Worm (Caenorhabditis elegans) whole organism, late embryonic: ENCODE measurements around the gene elt-7.

ENCODE experiments used
- K02D7.2 ChIP-seq: sonication (generic microtip); optimal IDR thresholded peaks from 2 replicates; lab custom pipeline; 2017; ENCODE audit warnings: mild to moderate bottlenecking, missing genetic modification characterization, missing compliant biosample characterization
- K09A11.1 ChIP-seq: sonication (generic microtip); optimal IDR thresholded peaks from 2 replicates; lab custom pipeline; 2017; ENCODE audit warnings: antibody characterized with exemption, mild to moderate bottlenecking, missing genetic modification characterization, missing compliant biosample characterization; ENCODE audit not compliant: insufficient read depth
- T23F11.4 ChIP-seq: fragments of 200-800 bp; sonication (Bioruptor generic); optimal IDR thresholded peaks from 2 replicates; lab custom pipeline; 2018; ENCODE audit warnings: mild to moderate bottlenecking, missing genetic modification characterization, missing compliant biosample characterization
- ahr-1 ChIP-seq: sonication (generic microtip); optimal IDR thresholded peaks from 2 replicates; lab custom pipeline; 2016; ENCODE audit warnings: missing genetic modification characterization, missing compliant biosample characterization
- ama-1 ChIP-seq: fragments of 150-350 bp; optimal IDR thresholded peaks from 2 replicates; lab custom pipeline; 2014
- ceh-19 ChIP-seq: fragments of 200-800 bp; sonication (Bioruptor generic); optimal IDR thresholded peaks from 2 replicates; lab custom pipeline; 2018; ENCODE audit warnings: mild to moderate bottlenecking, missing genetic modification characterization, missing compliant biosample characterization
- ceh-2 ChIP-seq: sonication (generic microtip); optimal IDR thresholded peaks from 2 replicates; lab custom pipeline; 2016; ENCODE audit warnings: missing genotype, missing genetic modification characterization, missing compliant biosample characterization
- ceh-22 ChIP-seq: sonication (generic microtip); optimal IDR thresholded peaks from 2 replicates; lab custom pipeline; 2017; ENCODE audit warnings: missing biosample characterization, missing genetic modification characterization
- ceh-30 ChIP-seq: fragments of 150-350 bp; optimal IDR thresholded peaks from 2 replicates; lab custom pipeline; 2014; ENCODE audit warnings: missing biosample characterization, missing genetic modification characterization
- ceh-31 ChIP-seq: sonication (generic microtip); optimal IDR thresholded peaks from 2 replicates; lab custom pipeline; 2016; ENCODE audit warnings: missing genetic modification characterization, missing compliant biosample characterization
- ceh-45 ChIP-seq: fragments of 200-800 bp; sonication (Bioruptor generic); IDR thresholded peaks from 2 replicates; pipeline ENCODE4 v1.3.6; 2022; ENCODE audit warnings: missing genetic modification reagents, missing genetic modification characterization, missing compliant biosample characterization
- ceh-9 ChIP-seq: sonication (generic microtip); optimal IDR thresholded peaks from 2 replicates; lab custom pipeline; 2016; ENCODE audit warnings: mild to moderate bottlenecking, missing genetic modification characterization, inconsistent platforms, missing compliant biosample characterization
- ets-4 ChIP-seq: sonication (generic microtip); optimal IDR thresholded peaks from 2 replicates; lab custom pipeline; 2016; ENCODE audit warnings: missing genetic modification characterization, missing compliant biosample characterization
- eyg-1 ChIP-seq: sonication (generic microtip); optimal IDR thresholded peaks from 2 replicates; lab custom pipeline; 2016; ENCODE audit warnings: missing genotype, missing genetic modification characterization, missing compliant biosample characterization
- fkh-10 ChIP-seq: fragments of 150-350 bp; optimal IDR thresholded peaks from 2 replicates; lab custom pipeline; 2014; ENCODE audit warnings: missing biosample characterization, missing genetic modification reagents, missing genetic modification characterization
- gmeb-2 ChIP-seq: sonication (generic microtip); optimal IDR thresholded peaks from 2 replicates; lab custom pipeline; 2016; ENCODE audit warnings: missing genetic modification characterization, inconsistent platforms, missing compliant biosample characterization
- hlh-13 ChIP-seq: fragments of 200-800 bp; sonication (Bioruptor generic); optimal IDR thresholded peaks from 2 replicates; lab custom pipeline; 2018; ENCODE audit warnings: mild to moderate bottlenecking, missing genetic modification characterization, missing compliant biosample characterization
- hlh-15 ChIP-seq: sonication (generic microtip); optimal IDR thresholded peaks from 2 replicates; lab custom pipeline; 2016; ENCODE audit warnings: missing genetic modification characterization, missing compliant biosample characterization
- hlh-30 ChIP-seq: sonication (generic microtip); optimal IDR thresholded peaks from 2 replicates; lab custom pipeline; 2017; ENCODE audit warnings: antibody characterized with exemption, missing genetic modification characterization, missing compliant biosample characterization; ENCODE audit not compliant: insufficient read depth
- hlh-6 ChIP-seq: sonication (generic microtip); optimal IDR thresholded peaks from 2 replicates; lab custom pipeline; 2016; ENCODE audit warnings: missing genotype, missing genetic modification characterization, missing compliant biosample characterization
- hlh-8 ChIP-seq: sonication (generic microtip); optimal IDR thresholded peaks from 2 replicates; lab custom pipeline; 2016; ENCODE audit warnings: missing genotype, missing genetic modification characterization, missing compliant biosample characterization
- lin-11 ChIP-seq: fragments of 200-800 bp; sonication (Bioruptor generic); optimal IDR thresholded peaks from 2 replicates; lab custom pipeline; 2018; ENCODE audit warnings: mild to moderate bottlenecking, missing genetic modification characterization, missing compliant biosample characterization
- madf-2 ChIP-seq: sonication (generic microtip); optimal IDR thresholded peaks from 2 replicates; lab custom pipeline; 2017; ENCODE audit warnings: missing genetic modification characterization, missing compliant biosample characterization
- npax-4 ChIP-seq: sonication (generic microtip); optimal IDR thresholded peaks from 2 replicates; lab custom pipeline; 2016; ENCODE audit warnings: missing genetic modification characterization, missing compliant biosample characterization
- pag-3 ChIP-seq: sonication (generic microtip); optimal IDR thresholded peaks from 2 replicates; lab custom pipeline; 2016; ENCODE audit warnings: missing compliant biosample characterization, missing genetic modification characterization, borderline replicate concordance
- pha-2 ChIP-seq: sonication (generic microtip); optimal IDR thresholded peaks from 2 replicates; lab custom pipeline; 2017; ENCODE audit warnings: mild to moderate bottlenecking, missing genetic modification characterization, missing compliant biosample characterization
- pqm-1 ChIP-seq: sonication (generic microtip); optimal IDR thresholded peaks from 2 replicates; lab custom pipeline; 2016; ENCODE audit warnings: missing genetic modification characterization, missing compliant biosample characterization
- pros-1 ChIP-seq: fragments of 150-350 bp; optimal IDR thresholded peaks from 2 replicates; lab custom pipeline; 2014; ENCODE audit warnings: missing biosample characterization, missing genetic modification reagents, missing genetic modification characterization
- rnt-1 ChIP-seq: sonication (generic microtip); optimal IDR thresholded peaks from 2 replicates; lab custom pipeline; 2016; ENCODE audit warnings: missing genetic modification characterization, missing compliant biosample characterization
- sdc-2 ChIP-seq: sonication (generic microtip); optimal IDR thresholded peaks from 2 replicates; lab custom pipeline; 2016; ENCODE audit warnings: missing genotype, missing genetic modification characterization, missing compliant biosample characterization
- sox-4 ChIP-seq: sonication (generic microtip); optimal IDR thresholded peaks from 2 replicates; lab custom pipeline; 2017; ENCODE audit warnings: mild to moderate bottlenecking, missing genetic modification characterization, inconsistent platforms, missing compliant biosample characterization
- tbx-2 ChIP-seq: sonication (generic microtip); optimal IDR thresholded peaks from 2 replicates; lab custom pipeline; 2016; ENCODE audit warnings: missing genetic modification characterization, missing compliant biosample characterization
- tbx-7 ChIP-seq: sonication (generic microtip); optimal IDR thresholded peaks from 2 replicates; lab custom pipeline; 2016; ENCODE audit warnings: missing genotype, missing genetic modification characterization, missing compliant biosample characterization
- unc-42 ChIP-seq: sonication (generic microtip); optimal IDR thresholded peaks from 2 replicates; lab custom pipeline; 2016; ENCODE audit warnings: missing genotype, missing genetic modification characterization, missing compliant biosample characterization
- zip-5 ChIP-seq: sonication (generic microtip); optimal IDR thresholded peaks from 2 replicates; lab custom pipeline; 2016; ENCODE audit warnings: missing genetic modification characterization, missing compliant biosample characterization
- ztf-16 ChIP-seq: sonication (generic microtip); optimal IDR thresholded peaks from 2 replicates; lab custom pipeline; 2017; ENCODE audit warnings: missing genetic modification characterization, missing compliant biosample characterization

Gene elt-7

ce11 chrV:4787166-4787565, 16.7 kb downstream of the elt-7 start, which contains the start of gene R02F11.9:
TSS of gene R02F11.9 (plus strand) at chrV:4787466.
- no peak for TF ChIP-seq ama-1
- no peak for TF ChIP-seq lin-11 (tag; lab: Kevin White, UChicago)
- no peak for TF ChIP-seq hlh-8 (tag; lab: Kevin White, UChicago)
- TF ChIP-seq ets-4 = no peak
- TF ChIP-seq ahr-1 (tag; lab: Kevin White, UChicago) = no peak
- no peak for TF ChIP-seq hlh-15
- TF ChIP-seq sox-4 (tag; lab: Kevin White, UChicago) = no peak
- no peak for TF ChIP-seq ceh-45 (GFP tag; lab: Robert Waterston, UW)
- TF ChIP-seq sdc-2 (tag; lab: Kevin White, UChicago) = no peak
- TF ChIP-seq ceh-2 (tag; lab: Kevin White, UChicago) = no peak
- TF ChIP-seq ceh-31 = no peak
- no peak for TF ChIP-seq rnt-1 (tag; lab: Kevin White, UChicago)
- no peak for TF ChIP-seq ceh-9 (tag; lab: Kevin White, UChicago)
- TF ChIP-seq tbx-2 (tag; lab: Kevin White, UChicago) = no peak
- no peak for TF ChIP-seq gmeb-2 (tag; lab: Kevin White, UChicago)
- TF ChIP-seq hlh-6 (tag; lab: Kevin White, UChicago) = no peak
- no peak for TF ChIP-seq zip-5

ce11 chrV:4787836-4788235, 17.4 kb downstream of the elt-7 start:
- no peak for TF ChIP-seq ceh-22
- no peak for TF ChIP-seq hlh-8 (tag; lab: Kevin White, UChicago)
- no peak for TF ChIP-seq ztf-16
- no peak for TF ChIP-seq tbx-7 (tag; lab: Kevin White, UChicago)
- TF ChIP-seq npax-4 (tag; lab: Kevin White, UChicago) = no peak
- no peak for TF ChIP-seq ceh-19 (GFP tag; lab: Kevin White, UChicago)
- TF ChIP-seq unc-42 (tag; lab: Kevin White, UChicago) = no peak
- TF ChIP-seq sdc-2 (tag; lab: Kevin White, UChicago) = no peak
- no peak for TF ChIP-seq hlh-13 (GFP tag; lab: Kevin White, UChicago)
- no peak for TF ChIP-seq hlh-30
- TF ChIP-seq K02D7.2 (tag; lab: Kevin White, UChicago) = no peak
- TF ChIP-seq pha-2 (tag; lab: Kevin White, UChicago) = no peak
- no peak for TF ChIP-seq ahr-1 (tag; lab: Kevin White, UChicago)
- TF ChIP-seq ama-1 = no peak
- TF ChIP-seq hlh-15 = no peak
- no peak for TF ChIP-seq pag-3
- no peak for TF ChIP-seq madf-2 (tag; lab: Kevin White, UChicago)
- TF ChIP-seq ets-4 = no peak
- no peak for TF ChIP-seq ceh-30 (tag; lab: Kevin White, UChicago)
- TF ChIP-seq, all 69 proteins: peak for 0

- TF ChIP-seq pqm-1 (tag; lab: Kevin White, UChicago) = no peak
- TF ChIP-seq ama-1 = no peak
- no peak for TF ChIP-seq K09A11.1
- TF ChIP-seq T23F11.4 (GFP tag; lab: Kevin White, UChicago) = no peak
- no peak for TF ChIP-seq pros-1 (tag; lab: Kevin White, UChicago)
- TF ChIP-seq hlh-13 (GFP tag; lab: Kevin White, UChicago) = no peak
- TF ChIP-seq npax-4 (tag; lab: Kevin White, UChicago) = no peak
- TF ChIP-seq ceh-2 (tag; lab: Kevin White, UChicago) = no peak
- TF ChIP-seq fkh-10 = no peak
- no peak for TF ChIP-seq tbx-7 (tag; lab: Kevin White, UChicago)
- no peak for TF ChIP-seq eyg-1 (tag; lab: Kevin White, UChicago)
Observed at ce11 chrV:4788823-4789222, 18.4 kb downstream of the elt-7 start, which contains the start of gene R02F11.10. TSS of gene R02F11.10 (plus strand) at chrV:4789123.

ce11 chrV:4790368-4790767, 19.9 kb downstream of the elt-7 start, which contains the start of gene R02F11.12:
TSS of gene R02F11.12 (plus strand) at chrV:4790668.
- TF ChIP-seq zip-5 = no peak
